Worm (Caenorhabditis elegans) whole organism, L4 larva: ENCODE measurements around the gene M04G7.5.
A peak's percentile ranks its signal among the peaks of the same experiment; 100 is the strongest.

ENCODE experiments used
- D1046.2 ChIP-seq: fragments of 200-800 bp; sonication (Bioruptor generic); IDR thresholded peaks from 2 replicates; pipeline ENCODE4 v1.3.6; 2022; ENCODE audit warnings: missing genetic modification characterization, missing compliant biosample characterization
- F10B5.3 ChIP-seq: sonication (generic microtip); optimal IDR thresholded peaks from 2 replicates; lab custom pipeline; 2016; ENCODE audit warnings: mild to moderate bottlenecking, missing genetic modification characterization, missing compliant biosample characterization
- F26F4.8 ChIP-seq: fragments of 200-800 bp; sonication (Bioruptor generic); conservative IDR thresholded peaks from 2 replicates; pipeline ENCODE4 v1.3.6; 2022; ENCODE audit warnings: missing genetic modification characterization, missing compliant biosample characterization
- R02D3.7 ChIP-seq: fragments of 150-350 bp; sonication (generic microtip); optimal IDR thresholded peaks from 3 replicates; lab custom pipeline; 2014; ENCODE audit warnings: missing biosample characterization, missing genetic modification characterization
- T20F7.1 ChIP-seq: fragments of 200-800 bp; sonication (Bioruptor generic); optimal IDR thresholded peaks from 2 replicates; lab custom pipeline; 2018; ENCODE audit warnings: mild to moderate bottlenecking, missing genetic modification characterization, missing compliant biosample characterization
- T26A8.4 ChIP-seq: fragments of 200-800 bp; sonication (Bioruptor generic); IDR thresholded peaks from 2 replicates; pipeline ENCODE4 v1.3.6; 2022; ENCODE audit warnings: missing genetic modification characterization, missing compliant biosample characterization
- Y48G9A.11 ChIP-seq: fragments of 200-800 bp; sonication (Bioruptor generic); IDR thresholded peaks from 2 replicates; pipeline ENCODE4 v1.3.6; 2022; ENCODE audit warnings: missing genetic modification reagents, missing genetic modification characterization, missing compliant biosample characterization
- ZK337.2 ChIP-seq: fragments of 200-800 bp; sonication (Bioruptor generic); IDR thresholded peaks from 2 replicates; pipeline ENCODE4 v1.3.6; 2022; ENCODE audit warnings: missing genetic modification reagents, missing genetic modification characterization, missing compliant biosample characterization
- ZK546.5 ChIP-seq, 2 experiments: sonication (generic microtip); optimal IDR thresholded peaks; 2 replicates each; lab custom pipeline; 2017; ENCODE audit warnings: missing biosample characterization in 2 of 2, missing genetic modification characterization in 2 of 2
- aha-1 ChIP-seq: fragments of 150-350 bp; peaks from one replicate; lab custom pipeline; 2014; ENCODE audit warnings: missing biosample characterization, missing genetic modification characterization
- aly-2 ChIP-seq: sonication (generic microtip); optimal IDR thresholded peaks from 2 replicates; lab custom pipeline; 2018; ENCODE audit warnings: missing biosample characterization, missing genetic modification characterization
- ama-1 ChIP-seq: fragments of 150-350 bp; optimal IDR thresholded peaks from 2 replicates; lab custom pipeline; 2014; ENCODE audit warnings: inconsistent platforms, mixed read lengths
- attf-4 ChIP-seq: sonication (generic microtip); optimal IDR thresholded peaks from 3 replicates; lab custom pipeline; 2017; ENCODE audit warnings: missing biosample characterization, missing genetic modification characterization
- ceh-20 ChIP-seq: fragments of 200-800 bp; sonication (Bioruptor generic); IDR thresholded peaks from 2 replicates; pipeline ENCODE4 v1.3.6; 2022; ENCODE audit warnings: missing genetic modification reagents, missing genetic modification characterization, missing compliant biosample characterization
- ceh-28 ChIP-seq: fragments of 150-350 bp; optimal IDR thresholded peaks from 2 replicates; lab custom pipeline; 2014; ENCODE audit warnings: missing biosample characterization, missing genetic modification reagents, missing genetic modification characterization
- ceh-32 ChIP-seq: sonication (generic microtip); optimal IDR thresholded peaks from 2 replicates; lab custom pipeline; 2016; ENCODE audit warnings: mild to moderate bottlenecking, missing genetic modification characterization, missing compliant biosample characterization; ENCODE audit not compliant: poor library complexity
- ceh-44 ChIP-seq: fragments of 200-800 bp; sonication (Bioruptor generic); IDR thresholded peaks from 2 replicates; pipeline ENCODE4 v1.3.6; 2022; ENCODE audit warnings: missing genetic modification reagents, missing genetic modification characterization, missing compliant biosample characterization
- ces-1 ChIP-seq: fragments of 150-350 bp; sonication (generic microtip); optimal IDR thresholded peaks from 4 replicates; lab custom pipeline; 2014; ENCODE audit warnings: missing biosample characterization, missing genetic modification reagents, missing genetic modification characterization
- daf-12 ChIP-seq: fragments of 150-350 bp; optimal IDR thresholded peaks from 2 replicates; lab custom pipeline; 2014; ENCODE audit warnings: missing biosample characterization, missing genetic modification reagents, missing genetic modification characterization
- daf-19 ChIP-seq: fragments of 200-800 bp; sonication (Bioruptor generic); conservative IDR thresholded peaks from 2 replicates; pipeline ENCODE4 v1.3.6; 2022; ENCODE audit warnings: missing genetic modification characterization, missing compliant biosample characterization
- dmd-6 ChIP-seq: fragments of 200-800 bp; sonication (Bioruptor generic); IDR thresholded peaks from 2 replicates; pipeline ENCODE4 v1.3.6; 2022; ENCODE audit warnings: missing genetic modification reagents, missing genetic modification characterization, missing compliant biosample characterization
- dmd-8 ChIP-seq: fragments of 200-800 bp; sonication (Bioruptor generic); IDR thresholded peaks from 2 replicates; pipeline ENCODE4 v1.3.6; 2022; ENCODE audit warnings: missing genetic modification characterization, missing compliant biosample characterization
- dpl-1 ChIP-seq: fragments of 150-350 bp; optimal IDR thresholded peaks from 2 replicates; lab custom pipeline; 2014; ENCODE audit warnings: missing biosample characterization, missing genetic modification reagents, missing genetic modification characterization
- duxl-1 ChIP-seq: sonication (generic microtip); optimal IDR thresholded peaks from 2 replicates; lab custom pipeline; 2016; ENCODE audit warnings: mild to moderate bottlenecking, missing genetic modification characterization, moderate library complexity, missing compliant biosample characterization; ENCODE audit not compliant: poor library complexity
- egl-43 ChIP-seq: fragments of 200-800 bp; sonication (Bioruptor generic); IDR thresholded peaks from 2 replicates; pipeline ENCODE4 v1.3.6; 2022; ENCODE audit warnings: missing genetic modification reagents, missing genetic modification characterization, missing compliant biosample characterization
- hif-1 ChIP-seq, 2 experiments: sonication (generic microtip); optimal IDR thresholded peaks; 2 replicates each; lab custom pipeline; 2016 to 2017; ENCODE audit warnings: missing compliant biosample characterization in 2 of 2, missing genetic modification characterization in 2 of 2, missing genetic modification reagents in 2 of 2, missing genotype in 2 of 2, mild to moderate bottlenecking in 1 of 2
- hmg-1.1 ChIP-seq: fragments of 200-800 bp; sonication (Bioruptor generic); IDR thresholded peaks from 2 replicates; pipeline ENCODE4 v1.3.6; 2022; ENCODE audit warnings: missing genetic modification reagents, missing genetic modification characterization, missing compliant biosample characterization
- lin-1 ChIP-seq: fragments of 200-800 bp; sonication (Bioruptor generic); IDR thresholded peaks from 2 replicates; pipeline ENCODE4 v1.3.6; 2022; ENCODE audit warnings: missing genetic modification reagents, missing genetic modification characterization, missing compliant biosample characterization
- lin-13 ChIP-seq: fragments of 150-350 bp; optimal IDR thresholded peaks from 2 replicates; lab custom pipeline; 2014; ENCODE audit warnings: missing biosample characterization, missing genetic modification reagents, missing genetic modification characterization
- lin-29 ChIP-seq: fragments of 200-800 bp; sonication (Bioruptor generic); IDR thresholded peaks from 2 replicates; pipeline ENCODE4 v1.3.6; 2022; ENCODE audit warnings: missing genetic modification reagents, missing genetic modification characterization, missing compliant biosample characterization
- lin-38 ChIP-seq: fragments of 200-800 bp; sonication (Bioruptor generic); IDR thresholded peaks from 2 replicates; pipeline ENCODE4 v1.3.6; 2022; ENCODE audit warnings: missing genetic modification reagents, missing genetic modification characterization, missing compliant biosample characterization
- lir-3 ChIP-seq: sonication (generic microtip); optimal IDR thresholded peaks from 2 replicates; lab custom pipeline; 2016; ENCODE audit warnings: mild to moderate bottlenecking, missing genetic modification characterization, missing compliant biosample characterization
- lsy-2 ChIP-seq, 2 experiments: fragments of 150-350 bp in 1 of 2; sonication (generic microtip) in 1 of 2; optimal IDR thresholded peaks; 2 replicates each; lab custom pipeline; 2014 to 2017; ENCODE audit warnings: missing biosample characterization in 2 of 2, missing genetic modification characterization in 2 of 2
- madf-5 ChIP-seq, 2 experiments: fragments of 200-800 bp; sonication (Bioruptor generic); IDR thresholded peaks; 2 replicates each; pipeline ENCODE4 v1.3.6; 2022; ENCODE audit warnings: missing compliant biosample characterization in 2 of 2, missing genetic modification characterization in 2 of 2
- mdt-29 ChIP-seq: fragments of 200-800 bp; sonication (Bioruptor generic); IDR thresholded peaks from 2 replicates; pipeline ENCODE4 v1.3.6; 2022; ENCODE audit warnings: missing genetic modification reagents, missing genetic modification characterization, missing compliant biosample characterization
- mep-1 ChIP-seq: fragments of 150-350 bp; sonication (generic microtip); optimal IDR thresholded peaks from 3 replicates; lab custom pipeline; 2014; ENCODE audit warnings: missing biosample characterization, missing genetic modification characterization
- mes-2 ChIP-seq: sonication (generic microtip); optimal IDR thresholded peaks from 2 replicates; lab custom pipeline; 2016; ENCODE audit warnings: missing genotype, mild to moderate bottlenecking, missing genetic modification characterization, missing compliant biosample characterization; ENCODE audit not compliant: poor library complexity, severe bottlenecking
- mxl-2 ChIP-seq: fragments of 200-800 bp; sonication (Bioruptor generic); conservative IDR thresholded peaks from 2 replicates; pipeline ENCODE4 v1.3.6; 2022; ENCODE audit warnings: missing genetic modification reagents, missing genetic modification characterization, missing compliant biosample characterization
- nhr-10 ChIP-seq: fragments of 150-350 bp; optimal IDR thresholded peaks from 2 replicates; lab custom pipeline; 2014; ENCODE audit warnings: missing biosample characterization, missing genetic modification characterization
- nhr-102 ChIP-seq: sonication (generic microtip); optimal IDR thresholded peaks from 2 replicates; lab custom pipeline; 2016; ENCODE audit warnings: mild to moderate bottlenecking, missing genetic modification characterization, moderate library complexity, missing compliant biosample characterization
- nhr-11 ChIP-seq: fragments of 150-350 bp; optimal IDR thresholded peaks from 2 replicates; lab custom pipeline; 2014; ENCODE audit warnings: missing biosample characterization, missing genetic modification characterization
- nhr-111 ChIP-seq: fragments of 200-800 bp; sonication (Bioruptor generic); optimal IDR thresholded peaks from 2 replicates; lab custom pipeline; 2018; ENCODE audit warnings: mild to moderate bottlenecking, missing genetic modification characterization, missing compliant biosample characterization
- nhr-25 ChIP-seq: sonication (generic microtip); optimal IDR thresholded peaks from 2 replicates; lab custom pipeline; 2017; ENCODE audit warnings: missing genetic modification characterization, mild to moderate bottlenecking, missing compliant biosample characterization, antibody characterized with exemption, moderate library complexity, borderline replicate concordance; ENCODE audit not compliant: insufficient read depth
- nhr-28 ChIP-seq: fragments of 150-350 bp; optimal IDR thresholded peaks from 2 replicates; lab custom pipeline; 2014; ENCODE audit warnings: missing biosample characterization, missing genetic modification characterization
- nhr-6 ChIP-seq: fragments of 150-350 bp; optimal IDR thresholded peaks from 2 replicates; lab custom pipeline; 2014; ENCODE audit warnings: missing biosample characterization, missing genetic modification characterization
- nhr-77 ChIP-seq: fragments of 150-350 bp; optimal IDR thresholded peaks from 2 replicates; lab custom pipeline; 2014; ENCODE audit warnings: missing biosample characterization, missing genetic modification characterization
- rbr-2 ChIP-seq: sonication (generic microtip); optimal IDR thresholded peaks from 2 replicates; lab custom pipeline; 2016; ENCODE audit warnings: missing genotype, missing genetic modification characterization, missing compliant biosample characterization
- skn-1 ChIP-seq: fragments of 150-350 bp; optimal IDR thresholded peaks from 2 replicates; lab custom pipeline; 2014; ENCODE audit warnings: missing biosample characterization, missing genetic modification characterization
- unc-130 ChIP-seq: sonication (generic microtip); optimal IDR thresholded peaks from 2 replicates; lab custom pipeline; 2016; ENCODE audit warnings: missing genetic modification reagents, missing genetic modification characterization, missing compliant biosample characterization
- zfp-2 ChIP-seq: sonication (generic microtip); optimal IDR thresholded peaks from 2 replicates; lab custom pipeline; 2016; ENCODE audit warnings: mild to moderate bottlenecking, missing genetic modification characterization, missing compliant biosample characterization
- zip-11 ChIP-seq: fragments of 200-800 bp; sonication (Bioruptor generic); IDR thresholded peaks from 2 replicates; pipeline ENCODE4 v1.3.6; 2022; ENCODE audit warnings: missing genetic modification characterization, missing compliant biosample characterization
- ztf-11 ChIP-seq: fragments of 150-350 bp; optimal IDR thresholded peaks from 2 replicates; lab custom pipeline; 2014; ENCODE audit warnings: missing biosample characterization, missing genetic modification characterization
- ztf-7 ChIP-seq: fragments of 150-350 bp; optimal IDR thresholded peaks from 2 replicates; lab custom pipeline; 2014; ENCODE audit warnings: missing biosample characterization, missing genetic modification characterization

Gene M04G7.5

ce11 chrIV:425546-425945, 29.3 kb upstream of the M04G7.5 start:
- TF ChIP-seq nhr-28 (tag; lab: Kevin White, UChicago) (no peak), ceh-44 (GFP tag; lab: Robert Waterston, UW) (no peak), mep-1 (tag; lab: Kevin White, UChicago) (peak; percentile 55), ZK337.2 (GFP tag; lab: Robert Waterston, UW) (no peak), nhr-11 (tag; lab: Kevin White, UChicago) (no peak), mxl-2 (no peak), ama-1 (lab: Kevin White, UChicago) (peak; percentile 25), lir-3 (tag; lab: Kevin White, UChicago) (no peak), hif-1 (tag; optimal IDR thresholded peaks at IDR 0.05; lab: Kevin White, UChicago) (no peak), nhr-102 (tag; lab: Kevin White, UChicago) (no peak), ceh-28 (no peak), madf-5 (GFP tag; IDR thresholded peaks at IDR 0.05; lab: Robert Waterston, UW) (no peak), nhr-77 (tag; lab: Kevin White, UChicago) (no peak), nhr-111 (GFP tag; lab: Kevin White, UChicago) (no peak), T26A8.4 (GFP tag; lab: Robert Waterston, UW) (no peak), dmd-8 (GFP tag; lab: Robert Waterston, UW) (no peak), hmg-1.1 (GFP tag; lab: Robert Waterston, UW) (no peak), R02D3.7 (no peak), mes-2 (tag; lab: Kevin White, UChicago) (peak; percentile 71), zip-11 (GFP tag; lab: Robert Waterston, UW) (no peak), Y48G9A.11 (GFP tag; lab: Robert Waterston, UW) (no peak), F26F4.8 (GFP tag; lab: Robert Waterston, UW) (no peak), aly-2 (tag; lab: Kevin White, UChicago) (no peak), ztf-11 (no peak), lin-29 (GFP tag; lab: Robert Waterston, UW) (no peak), egl-43 (no peak), dpl-1 (peak; percentile 67), lsy-2 (tag; optimal IDR thresholded peaks at IDR 0.05; lab: Kevin White, UChicago) (peak in 1 of 2 experiments; percentile 75), ztf-7 (tag; lab: Kevin White, UChicago) (no peak), zfp-2 (tag; lab: Kevin White, UChicago) (no peak), F10B5.3 (tag; lab: Kevin White, UChicago) (no peak), lin-38 (GFP tag; lab: Robert Waterston, UW) (peak; percentile 54), attf-4 (tag; lab: Kevin White, UChicago) (no peak), ceh-32 (tag; lab: Kevin White, UChicago) (no peak), T20F7.1 (GFP tag; lab: Kevin White, UChicago) (no peak), ceh-20 (no peak), mdt-29 (GFP tag; lab: Robert Waterston, UW) (no peak), nhr-6 (tag; lab: Kevin White, UChicago) (no peak), aha-1 (peak; percentile 64), dmd-6 (GFP tag; lab: Robert Waterston, UW) (no peak), nhr-25 (tag; lab: Kevin White, UChicago) (no peak), daf-19 (GFP tag; lab: Robert Waterston, UW) (no peak), duxl-1 (tag; lab: Kevin White, UChicago) (no peak), lin-1 (GFP tag; lab: Robert Waterston, UW) (no peak), skn-1 (no peak), rbr-2 (no peak), D1046.2 (no peak), lin-13 (GFP tag; lab: Kevin White, UChicago) (peak; percentile 38), ces-1 (GFP tag; lab: Kevin White, UChicago) (no peak), ZK546.5 (tag; optimal IDR thresholded peaks at IDR 0.05; lab: Kevin White, UChicago) (no peak), unc-130 (GFP tag; lab: Kevin White, UChicago) (peak; percentile 5), daf-12 (no peak), nhr-10 (tag; lab: Kevin White, UChicago) (no peak)
